Worm (Caenorhabditis elegans) whole organism, mixed stage, embryonic: Measurements from ENCODE around the gene ZK1307.4.

Experiments
- M03D4.4 ChIP-seq: sonication (generic microtip); optimal IDR thresholded peaks from 2 replicates; lab custom pipeline; 2017; ENCODE audit warnings: mild to moderate bottlenecking, missing genetic modification characterization, missing compliant biosample characterization
- flh-1 ChIP-seq: fragments of 200-800 bp; sonication (Bioruptor generic); optimal IDR thresholded peaks from 2 replicates; lab custom pipeline; 2018; ENCODE audit warnings: mild to moderate bottlenecking, missing genetic modification characterization, moderate library complexity, missing compliant biosample characterization
- ham-2 ChIP-seq: fragments of 200-800 bp; sonication (Bioruptor generic); optimal IDR thresholded peaks from 2 replicates; lab custom pipeline; 2018; ENCODE audit warnings: mild to moderate bottlenecking, missing genetic modification characterization, missing compliant biosample characterization
- lin-32 ChIP-seq: fragments of 200-800 bp; sonication (Bioruptor generic); optimal IDR thresholded peaks from 2 replicates; lab custom pipeline; 2018; ENCODE audit warnings: mild to moderate bottlenecking, missing genetic modification characterization, missing compliant biosample characterization
- nhr-28 ChIP-seq: fragments of 150-350 bp; optimal IDR thresholded peaks from 2 replicates; lab custom pipeline; 2014; ENCODE audit warnings: missing biosample characterization, missing genetic modification characterization
- unc-120 ChIP-seq: sonication (generic microtip); optimal IDR thresholded peaks from 2 replicates; lab custom pipeline; 2017; ENCODE audit warnings: missing genetic modification characterization, missing compliant biosample characterization; ENCODE audit not compliant: poor library complexity, severe bottlenecking

Gene ZK1307.4

DNA sequence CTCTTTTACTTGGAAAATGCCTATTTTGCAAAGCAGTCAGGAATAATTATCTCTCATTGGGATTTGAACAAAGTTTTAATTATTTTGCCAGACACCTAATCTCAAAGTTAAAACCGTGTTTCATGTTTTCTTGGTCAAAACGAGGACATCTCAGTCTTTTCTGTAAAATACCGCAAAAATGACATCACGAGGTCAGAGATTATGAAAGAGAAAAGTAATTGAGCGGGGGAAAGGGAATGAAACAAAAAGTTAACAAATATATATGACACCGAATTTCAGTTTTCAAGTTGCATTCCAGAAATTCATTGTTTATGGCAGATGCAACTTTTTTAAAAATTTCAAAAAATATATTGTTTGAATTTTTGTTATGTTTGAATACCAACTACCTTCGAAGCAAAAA, 49.0 kb downstream of the ZK1307.4 start:
- no peak for TF ChIP-seq nhr-28

DNA sequence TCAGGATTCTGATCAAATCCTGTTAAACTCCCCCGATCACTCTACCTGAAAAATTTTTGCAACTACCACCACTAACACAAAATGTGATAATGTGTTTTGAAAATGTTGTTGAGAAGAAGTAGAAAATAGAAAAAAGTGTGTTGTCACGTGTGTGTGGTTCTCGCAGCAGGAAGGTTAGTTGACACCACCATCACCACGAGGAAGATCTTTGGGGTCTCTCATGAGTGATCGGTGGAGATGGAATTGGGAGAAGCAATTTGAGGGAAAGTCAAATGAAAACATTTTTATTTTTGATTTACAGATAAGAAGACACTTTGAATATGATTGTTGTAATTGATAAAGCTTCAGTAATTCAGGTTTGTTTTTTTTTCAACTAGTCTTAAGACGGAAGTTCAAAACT, 49.9 kb downstream of the ZK1307.4 start:
- TF ChIP-seq flh-1 (GFP tag; lab: Kevin White, UChicago) = no peak
- no peak for TF ChIP-seq ham-2 (GFP tag; lab: Kevin White, UChicago)
- no peak for TF ChIP-seq M03D4.4 (tag; lab: Kevin White, UChicago)

DNA sequence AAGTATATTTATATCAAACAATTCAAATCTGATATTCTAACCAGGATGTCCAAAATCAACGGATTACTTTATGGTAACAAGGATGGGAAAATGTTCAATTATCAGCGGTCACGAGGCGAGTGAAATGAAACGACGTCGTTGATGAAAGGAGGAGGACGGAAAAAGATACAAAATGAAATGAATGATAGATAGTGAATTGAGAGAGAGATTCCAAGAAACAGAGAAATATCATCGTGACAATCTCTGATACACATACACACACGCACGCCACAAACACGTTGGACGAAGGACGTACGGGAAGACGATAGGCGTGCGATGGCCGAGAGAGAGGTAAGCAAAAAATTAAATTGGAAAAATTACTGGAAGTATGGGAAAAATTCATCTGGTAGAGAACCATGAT, 50.5 kb downstream of the ZK1307.4 start:
- peak; percentile 5 for TF ChIP-seq unc-120 (tag; lab: Kevin White, UChicago)
- no peak for TF ChIP-seq lin-32
